Fruit fly (Drosophila melanogaster) whole organism, larva: ENCODE data around the gene ds.

ENCODE experiments used
- noc ChIP-seq: fragments of 200-800 bp; sonication (Bioruptor generic); optimal IDR thresholded peaks from 3 replicates; lab custom pipeline; 2019; ENCODE audit warnings: missing biosample characterization, mild to moderate bottlenecking, missing genetic modification characterization, moderate library complexity

The ds gene

dm6 chr2L:713232-713631, 1.6 kb downstream of the ds start:
- no peak for TF ChIP-seq noc (tag; lab: Kevin White, UChicago)

- no peak for TF ChIP-seq noc (tag; lab: Kevin White, UChicago)
Observed at dm6 chr2L:712281-712680, 2.5 kb downstream of the ds start.

- TF ChIP-seq noc (tag; lab: Kevin White, UChicago) = no peak
Observed at dm6 chr2L:705216-705615, 9.6 kb downstream of the ds start.

- TF ChIP-seq noc (tag; lab: Kevin White, UChicago) = no peak
Observed at dm6 chr2L:701868-702327, 12.9 kb downstream of the ds start.

- TF ChIP-seq noc (tag; lab: Kevin White, UChicago) = no peak
Observed at dm6 chr2L:700787-701186, 14.0 kb downstream of the ds start.

- TF ChIP-seq noc (tag; lab: Kevin White, UChicago) = no peak
Observed at dm6 chr2L:698058-698457, 16.7 kb downstream of the ds start.

dm6 chr2L:697608-698007, 17.2 kb downstream of the ds start:
- TF ChIP-seq noc (tag; lab: Kevin White, UChicago) = no peak

- TF ChIP-seq noc (tag; lab: Kevin White, UChicago) = no peak
Observed at dm6 chr2L:696495-696894, 18.3 kb downstream of the ds start.

dm6 chr2L:684788-685187, 30.0 kb downstream of the ds start:
- no peak for TF ChIP-seq noc (tag; lab: Kevin White, UChicago)

dm6 chr2L:684089-684488, 30.7 kb downstream of the ds start:
- no peak for TF ChIP-seq noc (tag; lab: Kevin White, UChicago)

dm6 chr2L:683078-683477, 31.7 kb downstream of the ds start:
- TF ChIP-seq noc (tag; lab: Kevin White, UChicago) = no peak

- TF ChIP-seq noc (tag; lab: Kevin White, UChicago) = no peak
Observed at dm6 chr2L:679887-680286, 34.9 kb downstream of the ds start.

- TF ChIP-seq noc (tag; lab: Kevin White, UChicago) = no peak
Observed at dm6 chr2L:674923-675322, 39.9 kb downstream of the ds start.

- no peak for TF ChIP-seq noc (tag; lab: Kevin White, UChicago)
Observed at dm6 chr2L:672301-672700, 42.5 kb downstream of the ds start.

- TF ChIP-seq noc (tag; lab: Kevin White, UChicago) = no peak
Observed at dm6 chr2L:670771-671170, 44.0 kb downstream of the ds start.

dm6 chr2L:668948-669581, 45.7 kb downstream of the ds start:
- no peak for TF ChIP-seq noc (tag; lab: Kevin White, UChicago)

dm6 chr2L:664306-664705, 50.5 kb downstream of the ds start:
- no peak for TF ChIP-seq noc (tag; lab: Kevin White, UChicago)

dm6 chr2L:660979-661378, 53.8 kb downstream of the ds start:
- TF ChIP-seq noc (tag; lab: Kevin White, UChicago) = no peak
